Fruit fly (Drosophila melanogaster) whole organism, embryonic: ENCODE results near the gene CG14342.

Source experiments
- Abd-B ChIP-seq: fragments of 200-800 bp; sonication (Bioruptor generic); optimal IDR thresholded peaks from 2 replicates; lab custom pipeline; 2018; ENCODE audit warnings: missing biosample characterization, mild to moderate bottlenecking, missing genetic modification characterization, moderate library complexity
- BEAF-32 ChIP-seq: fragments of 200-800 bp; sonication (Bioruptor generic); optimal IDR thresholded peaks from 3 replicates; lab custom pipeline; 2017; ENCODE audit warnings: missing biosample characterization, missing genetic modification characterization, mild to moderate bottlenecking, moderate library complexity, missing genetic modification reagents
- CG10979 ChIP-seq: fragments of 200-800 bp; sonication (Bioruptor generic); optimal IDR thresholded peaks from 2 replicates; lab custom pipeline; 2018; ENCODE audit warnings: missing biosample characterization, mild to moderate bottlenecking, missing genetic modification characterization, moderate library complexity
- CG11085 ChIP-seq: fragments of 200-800 bp; sonication (Bioruptor generic); IDR thresholded peaks from 2 replicates; pipeline ENCODE4 v1.3.6; 2022; ENCODE audit warnings: missing biosample characterization, missing genetic modification characterization
- CG12155 ChIP-seq: fragments of 200-800 bp; sonication (Bioruptor generic); optimal IDR thresholded peaks from 3 replicates; lab custom pipeline; 2016; ENCODE audit warnings: missing biosample characterization, missing genetic modification characterization
- CG14710 ChIP-seq: fragments of 200-800 bp; sonication (Bioruptor generic); optimal IDR thresholded peaks from 3 replicates; lab custom pipeline; 2019; ENCODE audit warnings: missing biosample characterization, mild to moderate bottlenecking, missing genetic modification characterization, moderate library complexity
- CG16813 ChIP-seq: fragments of 200-800 bp; sonication (Bioruptor generic); IDR thresholded peaks from 3 replicates; pipeline ENCODE4 v1.3.6; 2022; ENCODE audit warnings: missing biosample characterization, missing genetic modification characterization; ENCODE audit not compliant: partially characterized antibody
- CG17186 ChIP-seq: fragments of 200-800 bp; sonication (Bioruptor generic); optimal IDR thresholded peaks from 3 replicates; lab custom pipeline; 2017; ENCODE audit warnings: missing biosample characterization, missing genetic modification reagents, missing genetic modification characterization
- CG2116 ChIP-seq: fragments of 200-800 bp; sonication (Bioruptor generic); optimal IDR thresholded peaks from 3 replicates; lab custom pipeline; 2018; ENCODE audit warnings: missing biosample characterization, mild to moderate bottlenecking, missing genetic modification characterization
- CG3065 ChIP-seq: fragments of 200-800 bp; sonication (Bioruptor generic); optimal IDR thresholded peaks from 2 replicates; lab custom pipeline; 2016; ENCODE audit warnings: missing biosample characterization, missing genetic modification characterization
- CG31441 ChIP-seq: fragments of 200-800 bp; sonication (Bioruptor generic); IDR thresholded peaks from 2 replicates; pipeline ENCODE4 v1.3.6; 2022; ENCODE audit warnings: missing biosample characterization, missing genetic modification characterization
- CG3995 ChIP-seq: fragments of 200-800 bp; sonication (Bioruptor generic); optimal IDR thresholded peaks from 3 replicates; lab custom pipeline; 2016; ENCODE audit warnings: missing biosample characterization, missing genetic modification characterization
- CG4854 ChIP-seq: fragments of 200-800 bp; sonication (Bioruptor generic); optimal IDR thresholded peaks from 2 replicates; lab custom pipeline; 2016; ENCODE audit warnings: missing biosample characterization, missing genetic modification characterization, inconsistent platforms
- CG6175 ChIP-seq: fragments of 200-800 bp; sonication (Bioruptor generic); IDR thresholded peaks from 3 replicates; pipeline ENCODE4 v1.3.6; 2022; ENCODE audit warnings: missing biosample characterization, missing genetic modification characterization
- CG6791 ChIP-seq: fragments of 200-800 bp; sonication (Bioruptor generic); IDR thresholded peaks from 3 replicates; pipeline ENCODE4 v1.3.6; 2022; ENCODE audit warnings: missing biosample characterization, missing genetic modification characterization; ENCODE audit not compliant: partially characterized antibody
- CG7963 ChIP-seq: fragments of 200-800 bp; sonication (Bioruptor generic); IDR thresholded peaks from 3 replicates; pipeline ENCODE4 v1.3.6; 2022; ENCODE audit warnings: missing biosample characterization, missing genetic modification characterization; ENCODE audit not compliant: partially characterized antibody
- CG8944 ChIP-seq: fragments of 200-800 bp; sonication (Bioruptor generic); optimal IDR thresholded peaks from 3 replicates; lab custom pipeline; 2016; ENCODE audit warnings: missing biosample characterization, missing genetic modification characterization
- CTCF ChIP-seq: fragments of 200-800 bp; sonication (Bioruptor generic); optimal IDR thresholded peaks from 2 replicates; lab custom pipeline; 2017; ENCODE audit warnings: missing biosample characterization, mild to moderate bottlenecking, missing genetic modification characterization, moderate library complexity
- Doc3 ChIP-seq: fragments of 200-800 bp; sonication (Bioruptor generic); IDR thresholded peaks from 3 replicates; pipeline ENCODE4 v1.3.6; 2022; ENCODE audit warnings: missing biosample characterization, missing genetic modification characterization; ENCODE audit not compliant: partially characterized antibody
- ERR ChIP-seq: fragments of 200-800 bp; sonication (Bioruptor generic); optimal IDR thresholded peaks from 2 replicates; lab custom pipeline; 2016; ENCODE audit warnings: missing biosample characterization, missing genetic modification characterization
- Fer1 ChIP-seq: fragments of 200-800 bp; sonication (Bioruptor generic); optimal IDR thresholded peaks from 2 replicates; lab custom pipeline; 2017; ENCODE audit warnings: missing biosample characterization, mild to moderate bottlenecking, missing genetic modification characterization
- Gsc ChIP-seq: fragments of 200-800 bp; sonication (Bioruptor generic); IDR thresholded peaks from 2 replicates; pipeline ENCODE4 v1.3.6; 2022; ENCODE audit warnings: missing biosample characterization, missing genetic modification characterization
- HLH4C ChIP-seq: fragments of 200-800 bp; sonication (Bioruptor generic); IDR thresholded peaks from 3 replicates; pipeline ENCODE4 v1.3.6; 2022; ENCODE audit warnings: missing biosample characterization, missing genetic modification characterization; ENCODE audit not compliant: partially characterized antibody
- HmgZ ChIP-seq: fragments of 200-800 bp; sonication (Bioruptor generic); optimal IDR thresholded peaks from 2 replicates; lab custom pipeline; 2018; ENCODE audit warnings: missing biosample characterization, mild to moderate bottlenecking, missing genetic modification characterization
- MBD-R2 ChIP-seq: fragments of 200-800 bp; sonication (Bioruptor generic); IDR thresholded peaks from 2 replicates; pipeline ENCODE4 v1.3.6; 2022; ENCODE audit warnings: missing biosample characterization, missing genetic modification characterization
- Mad ChIP-seq: fragments of 200-800 bp; sonication (Bioruptor generic); optimal IDR thresholded peaks from 2 replicates; lab custom pipeline; 2016; ENCODE audit warnings: missing biosample characterization, missing genetic modification characterization
- Med ChIP-seq: fragments of 200-800 bp; sonication (Bioruptor generic); peaks from one replicate; lab custom pipeline; 2016; ENCODE audit warnings: missing biosample characterization, missing genetic modification characterization, mild to moderate bottlenecking, inconsistent platforms, moderate library complexity
- Myb ChIP-seq: fragments of 200-800 bp; sonication (Bioruptor generic); optimal IDR thresholded peaks from 2 replicates; lab custom pipeline; 2016; ENCODE audit warnings: missing biosample characterization, missing genetic modification characterization
- Oaz ChIP-seq: fragments of 200-800 bp; sonication (Bioruptor generic); IDR thresholded peaks from 2 replicates; pipeline ENCODE4 v1.3.6; 2022; ENCODE audit warnings: missing biosample characterization, missing genetic modification characterization
- Sin3A ChIP-seq: fragments of >200 bp; optimal IDR thresholded peaks from 2 replicates; lab custom pipeline; 2018
- Sry-δ ChIP-seq: fragments of 200-800 bp; sonication (Bioruptor generic); optimal IDR thresholded peaks from 2 replicates; lab custom pipeline; 2016; ENCODE audit warnings: missing biosample characterization, missing genetic modification characterization
- ato ChIP-seq: fragments of 200-800 bp; sonication (Bioruptor generic); IDR thresholded peaks from 2 replicates; pipeline ENCODE4 v1.3.6; 2022; ENCODE audit warnings: missing biosample characterization, missing genetic modification characterization; ENCODE audit not compliant: partially characterized antibody
- dati ChIP-seq: fragments of 200-800 bp; sonication (Bioruptor generic); IDR thresholded peaks from 2 replicates; pipeline ENCODE4 v1.3.6; 2022; ENCODE audit warnings: missing biosample characterization, missing genetic modification characterization
- ftz-f1 ChIP-seq: fragments of 200-800 bp; sonication (Bioruptor generic); optimal IDR thresholded peaks from 2 replicates; lab custom pipeline; 2016; ENCODE audit warnings: missing biosample characterization, missing genetic modification characterization
- fu2 ChIP-seq: fragments of 200-800 bp; sonication (Bioruptor generic); optimal IDR thresholded peaks from 2 replicates; lab custom pipeline; 2016; ENCODE audit warnings: missing biosample characterization, missing genetic modification characterization
- gfzf ChIP-seq: fragments of 200-800 bp; sonication (Bioruptor generic); optimal IDR thresholded peaks from 2 replicates; lab custom pipeline; 2016; ENCODE audit warnings: missing biosample characterization, mild to moderate bottlenecking, missing genetic modification characterization, moderate library complexity
- grn ChIP-seq: fragments of 200-800 bp; sonication (Bioruptor generic); optimal IDR thresholded peaks from 3 replicates; lab custom pipeline; 2017; ENCODE audit warnings: missing biosample characterization, missing genetic modification characterization
- hb ChIP-seq: fragments of 200-800 bp; sonication (Bioruptor generic); IDR thresholded peaks from 3 replicates; pipeline ENCODE4 v1.3.6; 2022; ENCODE audit warnings: missing biosample characterization, missing genetic modification characterization; ENCODE audit not compliant: partially characterized antibody
- inv ChIP-seq: fragments of 200-800 bp; sonication (Bioruptor generic); IDR thresholded peaks from 2 replicates; pipeline ENCODE4 v1.3.6; 2022; ENCODE audit warnings: missing biosample characterization, missing genetic modification characterization; ENCODE audit not compliant: partially characterized antibody
- knrl ChIP-seq: fragments of 200-800 bp; sonication (Bioruptor generic); IDR thresholded peaks from 3 replicates; pipeline ENCODE4 v1.3.6; 2022; ENCODE audit warnings: missing biosample characterization, missing genetic modification characterization; ENCODE audit not compliant: partially characterized antibody
- lmd ChIP-seq: fragments of 200-800 bp; sonication (Bioruptor generic); IDR thresholded peaks from 2 replicates; pipeline ENCODE4 v1.3.6; 2022; ENCODE audit warnings: missing biosample characterization, missing genetic modification characterization
- nerfin-2 ChIP-seq: fragments of 200-800 bp; sonication (Bioruptor generic); IDR thresholded peaks from 2 replicates; pipeline ENCODE4 v1.3.6; 2022; ENCODE audit warnings: missing biosample characterization, missing genetic modification characterization; ENCODE audit not compliant: partially characterized antibody
- prd ChIP-seq, 3 experiments: fragments of >200 bp in 2 of 3; fragments of 200-800 bp in 1 of 3; sonication (Bioruptor generic) in 1 of 3; optimal IDR thresholded peaks in 2 of 3; IDR thresholded peaks in 1 of 3; 2 replicates in 2 of 3; 3 replicates in 1 of 3; pipeline versions ENCODE4 v1.3.6 to Lab custom; 2017 to 2022; ENCODE audit warnings: missing biosample characterization in 1 of 3, missing genetic modification characterization in 1 of 3
- pzg ChIP-seq: fragments of 200-800 bp; sonication (Bioruptor generic); optimal IDR thresholded peaks from 3 replicates; lab custom pipeline; 2018; ENCODE audit warnings: missing biosample characterization, mild to moderate bottlenecking, missing genetic modification characterization, moderate library complexity
- slp2 ChIP-seq: fragments of 200-800 bp; sonication (Bioruptor generic); optimal IDR thresholded peaks from 2 replicates; lab custom pipeline; 2016; ENCODE audit warnings: missing biosample characterization, missing genetic modification characterization
- sna ChIP-seq: fragments of 200-800 bp; sonication (Bioruptor generic); IDR thresholded peaks from 2 replicates; pipeline ENCODE4 v1.3.6; 2022; ENCODE audit warnings: missing biosample characterization, missing genetic modification characterization; ENCODE audit not compliant: partially characterized antibody
- tna ChIP-seq: fragments of 200-800 bp; sonication (Bioruptor generic); IDR thresholded peaks from 2 replicates; pipeline ENCODE4 v1.3.6; 2022; ENCODE audit warnings: missing biosample characterization, missing genetic modification characterization; ENCODE audit not compliant: partially characterized antibody
- unc-4 ChIP-seq: fragments of 200-800 bp; sonication (Bioruptor generic); IDR thresholded peaks from 2 replicates; pipeline ENCODE4 v1.3.6; 2022; ENCODE audit warnings: missing biosample characterization, missing genetic modification characterization; ENCODE audit not compliant: partially characterized antibody
- zf30C ChIP-seq: fragments of 200-800 bp; sonication (Bioruptor generic); optimal IDR thresholded peaks from 3 replicates; lab custom pipeline; 2018; ENCODE audit warnings: missing biosample characterization, mild to moderate bottlenecking, missing genetic modification characterization

Gene CG14342

dm6 chr2L:1183799-1184198 lies 20.2 kb upstream of the CG14342 start, which contains the start of the genes CG5126 and Tgt (continued):
- TF ChIP-seq fu2, result no peak
- TF ChIP-seq sna, result peak; percentile 44; the same call in 1 of the 2 replicates
- TF ChIP-seq Abd-B (GFP tag; lab: Kevin White, UChicago), result no peak
- TF ChIP-seq grn (GFP tag; lab: Kevin White, UChicago), result peak; percentile 87
- TF ChIP-seq MBD-R2 (GFP tag; lab: Robert Waterston, UW), result peak; percentile 89
- TF ChIP-seq Sin3A, result peak; percentile 5
- TF ChIP-seq tna, result peak; percentile 20; the same call in 1 of the 2 replicates
- peak; percentile 33; the same call in 2 of the 3 replicates for TF ChIP-seq CG16813 (GFP tag; lab: Robert Waterston, UW)
- TF ChIP-seq HLH4C (GFP tag; lab: Robert Waterston, UW), result peak; percentile 37; the same call in 1 of the 3 replicates
- 0 out of 3 replicates have a peak, but pooled peaks have one; percentile 36 for TF ChIP-seq Doc3 (GFP tag; lab: Robert Waterston, UW)
- TF ChIP-seq CG3995 (GFP tag; lab: Kevin White, UChicago), result peak; percentile 89
- TF ChIP-seq gfzf (GFP tag; lab: Kevin White, UChicago), result peak; percentile 80
- TF ChIP-seq Myb (GFP tag; lab: Kevin White, UChicago), result peak; percentile 50
- no peak for TF ChIP-seq lmd (GFP tag; lab: Robert Waterston, UW)
- TF ChIP-seq inv (GFP tag; lab: Robert Waterston, UW), result peak; percentile 45
- TF ChIP-seq CG7963, result peak; percentile 47; the same call in 2 of the 3 replicates
- no peak for TF ChIP-seq Gsc (GFP tag; lab: Robert Waterston, UW)
- TF ChIP-seq pzg (GFP tag; lab: Kevin White, UChicago), result peak; percentile 74
- peak; percentile 43; the same call in 2 of the 3 replicates for TF ChIP-seq knrl
- TF ChIP-seq Sry-δ (GFP tag; lab: Kevin White, UChicago), result peak; percentile 54
- TF ChIP-seq CG6791 (GFP tag; lab: Robert Waterston, UW), result peak; percentile 56; the same call in 1 of the 3 replicates
- TF ChIP-seq HmgZ (tag; lab: Kevin White, UChicago), result peak; percentile 26
- no peak for TF ChIP-seq CG4854 (GFP tag; lab: Kevin White, UChicago)
- peak; percentile 9 for TF ChIP-seq ERR (GFP tag; lab: Kevin White, UChicago)
- TF ChIP-seq Fer1 (GFP tag; lab: Kevin White, UChicago), result peak; percentile 8
- TF ChIP-seq CG8944, result no peak
- TF ChIP-seq CG6175, result no peak
- no peak for TF ChIP-seq zf30C (GFP tag; lab: Kevin White, UChicago)
- TF ChIP-seq CG14710 (tag; lab: Kevin White, UChicago), result peak; percentile 8
- TF ChIP-seq dati (GFP tag; lab: Robert Waterston, UW), result no peak
- peak; percentile 60 for TF ChIP-seq Med (GFP tag; lab: Kevin White, UChicago)
- peak; percentile 68 for TF ChIP-seq CG2116
- TF ChIP-seq CTCF (GFP tag; lab: Kevin White, UChicago), result peak; percentile 86
- TF ChIP-seq CG10979, result peak; percentile 54
- no peak for TF ChIP-seq CG3065 (GFP tag; lab: Kevin White, UChicago)
- peak; percentile 5; the same call in 1 of the 2 replicates for TF ChIP-seq ato
- no peak for TF ChIP-seq CG11085 (GFP tag; lab: Robert Waterston, UW)
- TF ChIP-seq nerfin-2 (GFP tag; lab: Robert Waterston, UW), result peak; percentile 25; the same call in 1 of the 2 replicates
- peak; percentile 63 for TF ChIP-seq ftz-f1
- peak; percentile 69; the same call in 1 of the 3 replicates for TF ChIP-seq hb (GFP tag; lab: Robert Waterston, UW)
- no peak for TF ChIP-seq prd (optimal IDR thresholded peaks at IDR 0.05; lab: Kevin White, UChicago)
- no peak for TF ChIP-seq prd (GFP tag; IDR thresholded peaks at IDR 0.05; lab: Robert Waterston, UW)
- 0 out of 2 replicates have a peak, but pooled peaks have one; percentile 18 for TF ChIP-seq Oaz
- no peak for TF ChIP-seq CG31441 (GFP tag; lab: Robert Waterston, UW)
- TF ChIP-seq slp2 (GFP tag; lab: Kevin White, UChicago), result no peak
- TF ChIP-seq BEAF-32 (GFP tag; lab: Kevin White, UChicago), result peak; percentile 70
- TF ChIP-seq unc-4 (GFP tag; lab: Robert Waterston, UW), result peak; percentile 65
- no peak for TF ChIP-seq CG12155 (GFP tag; lab: Kevin White, UChicago)
- TF ChIP-seq Mad (GFP tag; lab: Kevin White, UChicago), result no peak
- peak; percentile 45 for TF ChIP-seq CG17186 (GFP tag; lab: Kevin White, UChicago)
